Worm (Caenorhabditis elegans) whole organism, L4/young adult: Measurements from ENCODE around the gene str-93.

Experiments
- W03F9.2 ChIP-seq: fragments of 150-350 bp; optimal IDR thresholded peaks from 2 replicates; lab custom pipeline; 2014; ENCODE audit warnings: missing biosample characterization, missing genetic modification characterization
- dao-5 ChIP-seq: sonication (generic microtip); optimal IDR thresholded peaks from 2 replicates; lab custom pipeline; 2016; ENCODE audit warnings: missing genotype, missing genetic modification characterization, moderate library complexity, missing compliant biosample characterization

ce11 chrV:17712349-17712748, 39.1 kb upstream of the str-93 start:
- TF ChIP-seq W03F9.2 (tag; lab: Kevin White, UChicago) = no peak
- TF ChIP-seq dao-5 (tag; lab: Kevin White, UChicago) = no peak
